Worm (Caenorhabditis elegans): ENCODE data around the gene grsp-4.

The grsp-4 gene

DNA sequence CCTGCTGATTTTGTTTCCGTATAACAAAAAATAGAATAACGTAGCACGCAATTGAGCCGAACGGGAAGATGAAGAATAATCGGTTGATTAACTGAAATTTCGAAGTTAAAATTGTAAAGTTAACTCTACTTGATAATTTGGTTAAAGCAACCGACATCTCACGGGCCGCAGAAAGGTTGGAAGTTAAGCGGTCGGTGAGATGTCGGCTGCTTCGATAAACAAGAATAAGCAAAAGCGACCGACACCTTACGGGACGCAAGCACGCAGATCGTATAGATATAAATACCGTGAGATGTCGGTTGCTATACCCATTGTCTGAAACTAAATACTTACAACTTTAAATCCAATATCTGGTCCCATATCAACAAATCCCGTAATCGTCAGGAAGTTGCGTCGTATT, 29.6 kb upstream of the grsp-4 start:
- no peak for TF ChIP-seq ceh-34 (tag; optimal IDR thresholded peaks at IDR 0.05)
- no peak for TF ChIP-seq unc-86 (tag; optimal IDR thresholded peaks at IDR 0.05)
- TF ChIP-seq T23F11.4 (GFP tag; optimal IDR thresholded peaks at IDR 0.05), result no peak
- TF ChIP-seq hlh-8 (tag; optimal IDR thresholded peaks at IDR 0.05), result no peak
- no peak for TF ChIP-seq ahr-1 (tag; optimal IDR thresholded peaks at IDR 0.05)
- no peak for TF ChIP-seq nhr-232 (tag; optimal IDR thresholded peaks at IDR 0.05)
- TF ChIP-seq ceh-22 (tag; optimal IDR thresholded peaks at IDR 0.05), result no peak
- no peak for TF ChIP-seq elt-4 (tag; optimal IDR thresholded peaks at IDR 0.05)
- no peak for TF ChIP-seq unc-55 (GFP tag; optimal IDR thresholded peaks at IDR 0.05)
- no peak for TF ChIP-seq sdc-2 (tag; optimal IDR thresholded peaks at IDR 0.05)
- no peak for TF ChIP-seq ref-2 (tag; optimal IDR thresholded peaks at IDR 0.05)
- no peak for TF ChIP-seq dve-1 (tag; optimal IDR thresholded peaks at IDR 0.05)
- TF ChIP-seq nfya-1 (tag; optimal IDR thresholded peaks at IDR 0.05), result no peak
- TF ChIP-seq eyg-1 (tag; optimal IDR thresholded peaks at IDR 0.05), result no peak
- TF ChIP-seq ceh-48 (tag; optimal IDR thresholded peaks at IDR 0.05), result no peak

DNA sequence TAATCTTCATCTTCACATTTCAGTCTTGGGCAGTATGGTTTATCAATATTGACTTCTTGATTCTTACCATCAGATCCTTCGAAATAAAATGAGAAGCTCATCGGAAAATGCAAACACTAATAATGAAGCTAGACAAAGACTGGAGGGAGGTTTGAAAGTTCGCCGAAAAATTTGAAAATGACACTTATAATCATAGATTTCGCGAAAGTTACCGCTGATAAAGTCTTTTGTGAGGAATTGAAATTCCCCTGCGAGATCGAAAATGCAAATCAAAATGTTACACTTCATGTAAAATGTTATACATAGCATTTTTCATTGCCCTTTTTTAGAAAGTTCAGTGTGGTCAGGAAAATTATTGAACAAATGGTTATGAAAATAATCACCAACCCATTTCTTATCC, 26.5 kb upstream of the grsp-4 start, which contains the start of gene C50E3.7:
Gene C50E3.7, minus strand, starts transcription at position 101 of the 400 bp plus-strand sequence.
- no peak for TF ChIP-seq ceh-6 (GFP tag; optimal IDR thresholded peaks at IDR 0.05)
- no peak for TF ChIP-seq ztf-16 (tag; optimal IDR thresholded peaks at IDR 0.05)
- no peak for TF ChIP-seq ttx-3 (tag; optimal IDR thresholded peaks at IDR 0.05)
- no peak for TF ChIP-seq nhr-232 (tag; optimal IDR thresholded peaks at IDR 0.05)
- TF ChIP-seq T23F11.4 (GFP tag; optimal IDR thresholded peaks at IDR 0.05), result no peak
- TF ChIP-seq rnt-1 (tag; optimal IDR thresholded peaks at IDR 0.05), result no peak
- no peak for TF ChIP-seq ceh-30 (tag; optimal IDR thresholded peaks at IDR 0.05)
- no peak for TF ChIP-seq K09A11.1 (tag; optimal IDR thresholded peaks at IDR 0.05; ENCODE audit: insufficient read depth)
- TF ChIP-seq hlh-13 (GFP tag; optimal IDR thresholded peaks at IDR 0.05), result no peak
- no peak for TF ChIP-seq ceh-22 (tag; optimal IDR thresholded peaks at IDR 0.05)
- no peak for TF ChIP-seq ceh-9 (tag; optimal IDR thresholded peaks at IDR 0.05)
- TF ChIP-seq sox-4 (tag; optimal IDR thresholded peaks at IDR 0.05), result no peak
- TF ChIP-seq madf-2 (tag; optimal IDR thresholded peaks at IDR 0.05), result no peak

ce11 chrV:7600149-7600548, 24.6 kb upstream of the grsp-4 start, which contains the start of gene C50E3.9:
Gene C50E3.9, minus strand, starts transcription at chrV:7600249.
- TF ChIP-seq pax-1 (tag; optimal IDR thresholded peaks at IDR 0.05), result no peak
- TF ChIP-seq C38D4.7 (GFP tag; optimal IDR thresholded peaks at IDR 0.05), result no peak
- no peak for TF ChIP-seq pqm-1 (tag; optimal IDR thresholded peaks at IDR 0.05)
- TF ChIP-seq che-1 (tag; optimal IDR thresholded peaks at IDR 0.05), result no peak
- TF ChIP-seq ets-4 (tag; optimal IDR thresholded peaks at IDR 0.05), result no peak
- TF ChIP-seq elt-4 (tag; optimal IDR thresholded peaks at IDR 0.05), result no peak
- no peak for TF ChIP-seq Y22D7AL.16 (tag; optimal IDR thresholded peaks at IDR 0.05)
- TF ChIP-seq hlh-13 (GFP tag; optimal IDR thresholded peaks at IDR 0.05), result no peak
- no peak for TF ChIP-seq T23F11.4 (GFP tag; optimal IDR thresholded peaks at IDR 0.05)

DNA sequence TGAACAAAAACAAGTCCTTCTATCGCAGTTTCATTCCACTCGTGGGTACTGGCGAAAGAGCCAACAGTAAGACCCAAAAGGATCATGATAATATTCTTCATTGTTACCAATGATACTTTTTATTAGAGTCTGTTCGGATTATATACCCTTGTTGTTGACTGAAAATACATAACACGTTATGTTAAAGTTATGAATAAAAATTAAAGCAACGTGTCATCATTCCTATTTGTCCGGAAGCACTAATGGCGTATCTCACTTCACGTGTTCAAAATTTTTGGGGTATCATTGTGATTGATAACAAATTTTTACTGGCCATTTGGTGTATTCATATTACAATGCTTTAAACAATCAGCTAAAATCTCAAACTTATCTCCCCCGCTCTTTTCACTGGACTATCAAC, 23.3 kb upstream of the grsp-4 start, which contains the start of gene scl-26:
Gene scl-26, minus strand, starts transcription at position 101 of the 400 bp plus-strand sequence.
- TF ChIP-seq nhr-11 (tag; optimal IDR thresholded peaks at IDR 0.05) (no peak), zip-5 (tag; optimal IDR thresholded peaks at IDR 0.05) (no peak), F13H6.1 (tag; optimal IDR thresholded peaks at IDR 0.05) (no peak), pha-4 (tag; optimal IDR thresholded peaks at IDR 0.05) (no peak), mec-3 (tag; optimal IDR thresholded peaks at IDR 0.05; ENCODE audit: borderline replicate concordance) (no peak), fkh-6 (tag; optimal IDR thresholded peaks at IDR 0.05) (no peak), hlh-30 (tag; optimal IDR thresholded peaks at IDR 0.05; ENCODE audit: insufficient read depth) (no peak)
